Worm (Caenorhabditis elegans): ENCODE results near the gene ZK546.2.
"Not testable (repeated sequence)": the region's sequence is repeated elsewhere in the genome, so short reads cannot be mapped to it uniquely, and the experiment has no call there.

The ZK546.2 gene

ce11 chrII:4903696-4904095 is 42.1 kb upstream of the ZK546.2 start, which contains the start of gene sgt-1:
Gene sgt-1, minus strand, starts transcription at chrII:4903796.
- not testable (repeated sequence) for TF ChIP-seq unc-98 (GFP tag; IDR thresholded peaks at IDR 0.05); nhr-47 (tag; optimal IDR thresholded peaks at IDR 0.05); alr-1 (tag; optimal IDR thresholded peaks at IDR 0.05; ENCODE audit: borderline replicate concordance)

ce11 chrII:4904277-4904676 is 41.5 kb upstream of the ZK546.2 start:
- TF ChIP-seq egl-27 (tag; optimal IDR thresholded peaks at IDR 0.05) (no peak), aly-2 (tag; optimal IDR thresholded peaks at IDR 0.05) (no peak), irx-1 (tag; optimal IDR thresholded peaks at IDR 0.05) (no peak), ceh-63 (GFP tag; optimal IDR thresholded peaks at IDR 0.05) (no peak), unc-86 (tag; optimal IDR thresholded peaks at IDR 0.05) (peak; percentile 40), lin-39 (tag; optimal IDR thresholded peaks at IDR 0.05) (no peak), mdl-1 (tag; optimal IDR thresholded peaks at IDR 0.05) (peak in 1 of 2 experiments; percentile 77), alr-1 (tag; optimal IDR thresholded peaks at IDR 0.05; ENCODE audit: borderline replicate concordance) (no peak), aha-1 (tag; optimal IDR thresholded peaks at IDR 0.05) (no peak), pqm-1 (tag; optimal IDR thresholded peaks at IDR 0.05) (no peak), grh-1 (GFP tag; IDR thresholded peaks at IDR 0.05) (no peak), fos-1 (tag; optimal IDR thresholded peaks at IDR 0.05) (peak; percentile 41), vab-15 (tag; optimal IDR thresholded peaks at IDR 0.05) (no peak), lin-14 (GFP tag; optimal IDR thresholded peaks at IDR 0.05) (peak; percentile 87), efl-1 (optimal IDR thresholded peaks at IDR 0.05) (peak; percentile 80 to 89), efl-1 (GFP tag; optimal IDR thresholded peaks at IDR 0.05 in 1 of 2) (peak; percentile 66 to 95), zag-1 (tag; optimal IDR thresholded peaks at IDR 0.05) (no peak), snpc-4 (tag; optimal IDR thresholded peaks at IDR 0.05) (peak; percentile 39), ama-1 (optimal IDR thresholded peaks at IDR 0.05) (no peak), unc-130 (tag; optimal IDR thresholded peaks at IDR 0.05) (no peak), isw-1 (GFP tag; IDR thresholded peaks at IDR 0.05) (peak; percentile 72), ceh-82 (tag; optimal IDR thresholded peaks at IDR 0.05) (peak; percentile 30 to 61 (median 42)), blmp-1 (tag; optimal IDR thresholded peaks at IDR 0.05) (peak; percentile 48), elt-3 (tag; optimal IDR thresholded peaks at IDR 0.05) (peak in 1 of 6 experiments; percentile 24), nhr-11 (tag; optimal IDR thresholded peaks at IDR 0.05) (no peak), jun-1 (tag; optimal IDR thresholded peaks at IDR 0.05) (peak; percentile 56), nhr-47 (tag; optimal IDR thresholded peaks at IDR 0.05) (peak; percentile 68), unc-30 (tag; optimal IDR thresholded peaks at IDR 0.05) (no peak), nhr-76 (tag; optimal IDR thresholded peaks at IDR 0.05) (no peak), fkh-10 (GFP tag; optimal IDR thresholded peaks at IDR 0.05) (peak; percentile 23), nhr-12 (tag; optimal IDR thresholded peaks at IDR 0.05) (no peak), egl-13 (tag; optimal IDR thresholded peaks at IDR 0.05) (peak; percentile 4), mep-1 (tag; optimal IDR thresholded peaks at IDR 0.05) (peak; percentile 85), fkh-4 (tag; optimal IDR thresholded peaks at IDR 0.05; ENCODE audit: borderline replicate concordance) (no peak), nhr-237 (tag; optimal IDR thresholded peaks at IDR 0.05) (no peak), skn-1 (tag; optimal IDR thresholded peaks at IDR 0.05) (peak; percentile 85), mab-9 (GFP tag; IDR thresholded peaks at IDR 0.05) (no peak), ceh-90 (tag; optimal IDR thresholded peaks at IDR 0.05) (no peak), C16A3.4 (tag; optimal IDR thresholded peaks at IDR 0.05) (peak; percentile 51), pax-3 (tag; optimal IDR thresholded peaks at IDR 0.05) (no peak), nhr-71 (tag; optimal IDR thresholded peaks at IDR 0.05) (peak; percentile 80), lin-13 (GFP tag; optimal IDR thresholded peaks at IDR 0.05) (peak; percentile 34), nhr-19 (GFP tag; conservative IDR thresholded peaks at IDR 0.05) (peak; percentile 61), lsy-2 (tag; optimal IDR thresholded peaks at IDR 0.05) (peak; percentile 71 to 86), nhr-84 (tag; optimal IDR thresholded peaks at IDR 0.05) (no peak), xbp-1 (tag; optimal IDR thresholded peaks at IDR 0.05) (peak; percentile 65), ztf-11 (tag; optimal IDR thresholded peaks at IDR 0.05) (no peak), swsn-7 (tag; optimal IDR thresholded peaks at IDR 0.05) (peak; percentile 60), Y116A8C.19 (tag; optimal IDR thresholded peaks at IDR 0.05; ENCODE audit: borderline replicate concordance) (no peak), nhr-28 (tag; optimal IDR thresholded peaks at IDR 0.05) (no peak), tbx-2 (tag; optimal IDR thresholded peaks at IDR 0.05) (peak; percentile 67)

Data from whole organism, L1 larva.